Worm (Caenorhabditis elegans): ENCODE data around the gene ptr-8.

DNA sequence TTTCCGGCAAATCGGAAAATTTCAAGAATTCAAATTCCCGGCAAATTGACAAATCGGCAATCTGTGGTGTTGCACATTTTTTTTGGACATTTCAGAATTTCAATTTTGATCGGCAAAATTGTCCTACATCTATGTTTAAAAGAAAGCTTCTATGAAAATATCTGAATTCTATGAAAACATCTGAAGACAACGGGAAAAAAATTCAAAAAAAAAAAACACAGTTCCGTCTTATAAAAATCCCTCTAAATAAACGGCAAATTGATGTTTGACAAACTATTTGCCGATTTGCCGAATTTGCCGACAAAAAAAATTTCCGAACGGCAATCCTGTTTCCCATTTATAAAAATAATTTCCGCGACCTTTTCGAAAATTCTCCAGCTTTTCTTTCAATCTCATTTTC is 25.3 kb downstream of the ptr-8 start, which contains the start of gene F44F4.15:
- TF ChIP-seq med-1 (GFP tag; optimal IDR thresholded peaks at IDR 0.05; ENCODE audit: insufficient read depth): no peak
- TF ChIP-seq ref-1 (GFP tag; conservative IDR thresholded peaks at IDR 0.05): no peak
- no peak for TF ChIP-seq cog-1 (tag; optimal IDR thresholded peaks at IDR 0.05)
- no peak for TF ChIP-seq tab-1 (GFP tag; IDR thresholded peaks at IDR 0.05)
- TF ChIP-seq T22C8.4 (GFP tag; IDR thresholded peaks at IDR 0.05): no peak
- no peak for TF ChIP-seq flt-1 (GFP tag; IDR thresholded peaks at IDR 0.05)
- no peak for TF ChIP-seq ztf-29 (GFP tag; IDR thresholded peaks at IDR 0.05)

Data from whole organism, midembryonic.